Worm (Caenorhabditis elegans) whole organism, L1 larva: ENCODE measurements around the gene B0524.2.

Source experiments
- C04F5.9 ChIP-seq: sonication (generic microtip); optimal IDR thresholded peaks from 2 replicates; lab custom pipeline; 2016; ENCODE audit warnings: missing genetic modification characterization, missing compliant biosample characterization
- C16A3.4 ChIP-seq: fragments of 150-350 bp; optimal IDR thresholded peaks from 2 replicates; lab custom pipeline; 2014; ENCODE audit warnings: missing biosample characterization, missing genetic modification characterization
- C34B4.2 ChIP-seq: sonication (generic microtip); optimal IDR thresholded peaks from 2 replicates; lab custom pipeline; 2017; ENCODE audit warnings: mild to moderate bottlenecking, missing genetic modification characterization, missing compliant biosample characterization
- F16B12.6 ChIP-seq: fragments of 150-350 bp; optimal IDR thresholded peaks from 2 replicates; lab custom pipeline; 2014; ENCODE audit warnings: missing biosample characterization, missing genetic modification characterization
- ama-1 ChIP-seq: fragments of 150-350 bp; optimal IDR thresholded peaks from 2 replicates; lab custom pipeline; 2014
- blmp-1 ChIP-seq: fragments of 150-350 bp; optimal IDR thresholded peaks from 2 replicates; lab custom pipeline; 2014; ENCODE audit warnings: missing biosample characterization, missing genetic modification characterization
- ceh-63 ChIP-seq: fragments of 200-800 bp; sonication (Bioruptor generic); optimal IDR thresholded peaks from 2 replicates; lab custom pipeline; 2018; ENCODE audit warnings: mild to moderate bottlenecking, missing genetic modification characterization, missing compliant biosample characterization
- ceh-82 ChIP-seq, 3 experiments: fragments of 150-350 bp in 1 of 3; sonication (generic microtip) in 2 of 3; optimal IDR thresholded peaks; 2 replicates each; lab custom pipeline; 2014 to 2017; ENCODE audit warnings: missing biosample characterization in 3 of 3, missing genetic modification characterization in 3 of 3
- ceh-90 ChIP-seq: sonication (generic microtip); optimal IDR thresholded peaks from 2 replicates; lab custom pipeline; 2016; ENCODE audit warnings: missing genetic modification characterization, missing compliant biosample characterization
- ces-1 ChIP-seq: fragments of 150-350 bp; optimal IDR thresholded peaks from 2 replicates; lab custom pipeline; 2014; ENCODE audit warnings: missing biosample characterization, missing genetic modification reagents, missing genetic modification characterization
- efl-3 ChIP-seq: fragments of 200-800 bp; sonication (Bioruptor generic); optimal IDR thresholded peaks from 2 replicates; lab custom pipeline; 2018; ENCODE audit warnings: mild to moderate bottlenecking, missing genetic modification characterization, missing compliant biosample characterization
- elt-2 ChIP-seq: sonication (generic microtip); optimal IDR thresholded peaks from 2 replicates; lab custom pipeline; 2016; ENCODE audit warnings: missing genetic modification characterization, mild to moderate bottlenecking, inconsistent platforms, missing compliant biosample characterization, missing genetic modification reagents
- fkh-10 ChIP-seq: sonication (generic microtip); optimal IDR thresholded peaks from 2 replicates; lab custom pipeline; 2017; ENCODE audit warnings: missing biosample characterization, missing genetic modification reagents, missing genetic modification characterization
- fkh-4 ChIP-seq: sonication (generic microtip); optimal IDR thresholded peaks from 2 replicates; lab custom pipeline; 2016; ENCODE audit warnings: missing compliant biosample characterization, missing genetic modification characterization, borderline replicate concordance
- fkh-8 ChIP-seq: sonication (generic microtip); optimal IDR thresholded peaks from 2 replicates; lab custom pipeline; 2016; ENCODE audit warnings: mild to moderate bottlenecking, missing genetic modification characterization, missing compliant biosample characterization
- fos-1 ChIP-seq: fragments of 150-350 bp; optimal IDR thresholded peaks from 2 replicates; lab custom pipeline; 2014; ENCODE audit warnings: missing biosample characterization, missing genetic modification characterization
- grh-1 ChIP-seq: fragments of 200-800 bp; sonication (Bioruptor generic); IDR thresholded peaks from 2 replicates; pipeline ENCODE4 v1.3.6; 2022; ENCODE audit warnings: missing genetic modification reagents, missing genetic modification characterization, missing compliant biosample characterization
- hlh-17 ChIP-seq: fragments of 200-800 bp; sonication (Bioruptor generic); optimal IDR thresholded peaks from 2 replicates; lab custom pipeline; 2018; ENCODE audit warnings: missing genetic modification characterization, mild to moderate bottlenecking, missing compliant biosample characterization, moderate library complexity, borderline replicate concordance
- irx-1 ChIP-seq: sonication (generic microtip); optimal IDR thresholded peaks from 2 replicates; lab custom pipeline; 2016; ENCODE audit warnings: missing genetic modification characterization, missing compliant biosample characterization
- lin-14 ChIP-seq: fragments of 200-800 bp; sonication (Bioruptor generic); optimal IDR thresholded peaks from 2 replicates; lab custom pipeline; 2018; ENCODE audit warnings: mild to moderate bottlenecking, missing genetic modification characterization, moderate library complexity, missing compliant biosample characterization
- lin-15B ChIP-seq: fragments of 150-350 bp; sonication (generic microtip); optimal IDR thresholded peaks from 3 replicates; lab custom pipeline; 2014; ENCODE audit warnings: missing biosample characterization, missing genetic modification characterization
- lin-35 ChIP-seq, 2 experiments: fragments of 150-350 bp; optimal IDR thresholded peaks; 2 replicates each; lab custom pipeline; 2014; ENCODE audit warnings: missing biosample characterization in 2 of 2, missing genetic modification characterization in 2 of 2, missing genetic modification reagents in 2 of 2
- lir-3 ChIP-seq: sonication (generic microtip); optimal IDR thresholded peaks from 2 replicates; lab custom pipeline; 2016; ENCODE audit warnings: mild to moderate bottlenecking, missing genetic modification characterization, moderate library complexity, missing compliant biosample characterization; ENCODE audit not compliant: poor library complexity
- mab-9 ChIP-seq: fragments of 200-800 bp; sonication (Bioruptor generic); IDR thresholded peaks from 2 replicates; pipeline ENCODE4 v1.3.6; 2022; ENCODE audit warnings: missing genetic modification reagents, missing genetic modification characterization, missing compliant biosample characterization
- mdl-1 ChIP-seq, 2 experiments: fragments of 150-350 bp; optimal IDR thresholded peaks; 2 replicates each; lab custom pipeline; 2014 to 2017; ENCODE audit warnings: missing biosample characterization in 2 of 2, missing genetic modification characterization in 2 of 2, inconsistent platforms in 1 of 2
- mep-1 ChIP-seq: fragments of 150-350 bp; optimal IDR thresholded peaks from 2 replicates; lab custom pipeline; 2014; ENCODE audit warnings: missing biosample characterization, missing genetic modification characterization
- nhr-12 ChIP-seq: sonication (generic microtip); optimal IDR thresholded peaks from 2 replicates; lab custom pipeline; 2017; ENCODE audit warnings: missing biosample characterization, missing genetic modification characterization
- nhr-20 ChIP-seq: sonication (generic microtip); optimal IDR thresholded peaks from 2 replicates; lab custom pipeline; 2016; ENCODE audit warnings: mild to moderate bottlenecking, missing genetic modification characterization, missing compliant biosample characterization
- nhr-28 ChIP-seq: fragments of 150-350 bp; optimal IDR thresholded peaks from 2 replicates; lab custom pipeline; 2014; ENCODE audit warnings: missing biosample characterization, missing genetic modification characterization
- nhr-47 ChIP-seq: sonication (generic microtip); optimal IDR thresholded peaks from 2 replicates; lab custom pipeline; 2016; ENCODE audit warnings: mild to moderate bottlenecking, missing genetic modification characterization, moderate library complexity, missing compliant biosample characterization
- nhr-71 ChIP-seq: sonication (generic microtip); optimal IDR thresholded peaks from 2 replicates; lab custom pipeline; 2016; ENCODE audit warnings: mild to moderate bottlenecking, missing genetic modification characterization, moderate library complexity, missing compliant biosample characterization
- nhr-77 ChIP-seq: fragments of 150-350 bp; optimal IDR thresholded peaks from 2 replicates; lab custom pipeline; 2014; ENCODE audit warnings: missing biosample characterization, missing genetic modification characterization
- pag-3 ChIP-seq: sonication (generic microtip); optimal IDR thresholded peaks from 2 replicates; lab custom pipeline; 2017; ENCODE audit warnings: missing genetic modification characterization, mild to moderate bottlenecking, missing compliant biosample characterization, antibody characterized with exemption, borderline replicate concordance; ENCODE audit not compliant: insufficient read depth
- rnt-1 ChIP-seq: sonication (generic microtip); optimal IDR thresholded peaks from 2 replicates; lab custom pipeline; 2016; ENCODE audit warnings: mild to moderate bottlenecking, missing genetic modification characterization, moderate library complexity, missing compliant biosample characterization
- skn-1 ChIP-seq: fragments of 150-350 bp; optimal IDR thresholded peaks from 2 replicates; lab custom pipeline; 2014; ENCODE audit warnings: missing biosample characterization, missing genetic modification characterization
- snpc-4 ChIP-seq: fragments of 150-350 bp; optimal IDR thresholded peaks from 2 replicates; lab custom pipeline; 2014; ENCODE audit warnings: missing biosample characterization, missing genetic modification characterization
- snu-23 ChIP-seq: sonication (generic microtip); optimal IDR thresholded peaks from 2 replicates; lab custom pipeline; 2016; ENCODE audit warnings: missing genetic modification characterization, missing compliant biosample characterization
- sox-4 ChIP-seq: sonication (generic microtip); optimal IDR thresholded peaks from 2 replicates; lab custom pipeline; 2016; ENCODE audit warnings: missing genetic modification characterization, missing compliant biosample characterization
- sup-37 ChIP-seq: fragments of 200-800 bp; sonication (Bioruptor generic); optimal IDR thresholded peaks from 2 replicates; lab custom pipeline; 2018; ENCODE audit warnings: mild to moderate bottlenecking, missing genetic modification characterization, missing compliant biosample characterization
- swsn-7 ChIP-seq: sonication (generic microtip); optimal IDR thresholded peaks from 2 replicates; lab custom pipeline; 2016; ENCODE audit warnings: missing genetic modification characterization, missing compliant biosample characterization
- unc-86 ChIP-seq: sonication (generic microtip); optimal IDR thresholded peaks from 2 replicates; lab custom pipeline; 2016; ENCODE audit warnings: missing genetic modification characterization, missing compliant biosample characterization
- unc-98 ChIP-seq: fragments of 200-800 bp; sonication (Bioruptor generic); IDR thresholded peaks from 2 replicates; pipeline ENCODE4 v1.3.6; 2022; ENCODE audit warnings: missing genetic modification characterization, missing compliant biosample characterization
- vab-15 ChIP-seq: sonication (generic microtip); optimal IDR thresholded peaks from 2 replicates; lab custom pipeline; 2017; ENCODE audit warnings: missing genotype, mild to moderate bottlenecking, missing genetic modification characterization, missing compliant biosample characterization
- xbp-1 ChIP-seq: sonication (generic microtip); optimal IDR thresholded peaks from 2 replicates; lab custom pipeline; 2016; ENCODE audit warnings: missing genetic modification characterization, missing compliant biosample characterization
- zip-4 ChIP-seq: fragments of 200-800 bp; sonication (Bioruptor generic); optimal IDR thresholded peaks from 2 replicates; lab custom pipeline; 2018; ENCODE audit warnings: mild to moderate bottlenecking, missing genetic modification characterization, moderate library complexity, missing compliant biosample characterization
- ztf-11 ChIP-seq, 2 experiments: sonication (generic microtip); optimal IDR thresholded peaks; 2 replicates each; lab custom pipeline; 2016 to 2017; ENCODE audit warnings: missing genetic modification characterization in 2 of 2, missing biosample characterization in 1 of 2, missing compliant biosample characterization in 1 of 2
- ztf-4 ChIP-seq: fragments of 150-350 bp; optimal IDR thresholded peaks from 2 replicates; lab custom pipeline; 2014; ENCODE audit warnings: missing biosample characterization, missing genetic modification characterization

The B0524.2 gene

ce11 chrIII:1925048-1925537 lies 31.2 kb downstream of the B0524.2 start (continued):
- TF ChIP-seq hlh-17 (GFP tag; lab: Kevin White, UChicago) (no peak), C16A3.4 (tag; lab: Kevin White, UChicago) (peak; percentile 85), nhr-28 (peak; percentile 61), nhr-47 (peak; percentile 99), pag-3 (tag; lab: Kevin White, UChicago) (no peak), C34B4.2 (tag; lab: Kevin White, UChicago) (peak; percentile 47), nhr-12 (tag; lab: Kevin White, UChicago) (peak; percentile 6), vab-15 (tag; lab: Kevin White, UChicago) (peak; percentile 71)

ce11 chrIII:1925786-1926185 lies 31.9 kb downstream of the B0524.2 start:
- no peak for TF ChIP-seq fkh-4 (tag; lab: Kevin White, UChicago)
- no peak for TF ChIP-seq ceh-63 (GFP tag; lab: Kevin White, UChicago)
- no peak for TF ChIP-seq mab-9 (GFP tag; lab: Robert Waterston, UW)

ce11 chrIII:1926456-1926855 lies 32.6 kb downstream of the B0524.2 start:
- peak; percentile 84 for TF ChIP-seq irx-1 (tag; lab: Kevin White, UChicago)
- TF ChIP-seq ceh-82 (tag; optimal IDR thresholded peaks at IDR 0.05; lab: Kevin White, UChicago): peak; percentile 85 to 91 (median 87)
- peak; percentile 96 for TF ChIP-seq swsn-7 (tag; lab: Kevin White, UChicago)
- peak; percentile 96 for TF ChIP-seq blmp-1 (tag; lab: Kevin White, UChicago)
- peak; percentile 95 for TF ChIP-seq grh-1 (GFP tag; lab: Robert Waterston, UW)
- TF ChIP-seq unc-98 (GFP tag; lab: Robert Waterston, UW): peak; percentile 54; the same call in 1 of the 2 replicates
- TF ChIP-seq F16B12.6 (tag; lab: Kevin White, UChicago): peak; percentile 34
- TF ChIP-seq efl-3 (GFP tag; lab: Kevin White, UChicago): peak; percentile 56
- TF ChIP-seq ceh-90 (tag; lab: Kevin White, UChicago): no peak
- TF ChIP-seq lin-14 (GFP tag; lab: Kevin White, UChicago): peak; percentile 99
- TF ChIP-seq mep-1 (tag; lab: Kevin White, UChicago): peak; percentile 48
- no peak for TF ChIP-seq lir-3
- TF ChIP-seq sup-37 (GFP tag; lab: Kevin White, UChicago): peak; percentile 50
- TF ChIP-seq skn-1 (tag; lab: Kevin White, UChicago): peak; percentile 96
- peak; percentile 92 for TF ChIP-seq snu-23
- no peak for TF ChIP-seq nhr-28
- peak; percentile 96 for TF ChIP-seq unc-86 (tag; lab: Kevin White, UChicago)
- TF ChIP-seq elt-2 (tag; lab: Kevin White, UChicago): peak; percentile 71
- 0 out of 2 replicates have a peak, but pooled peaks have one; percentile 56 for TF ChIP-seq mab-9 (GFP tag; lab: Robert Waterston, UW)
- TF ChIP-seq nhr-71: peak; percentile 99
- TF ChIP-seq fkh-8 (tag; lab: Kevin White, UChicago): peak; percentile 86
- TF ChIP-seq vab-15 (tag; lab: Kevin White, UChicago): no peak
- peak; percentile 99 for TF ChIP-seq nhr-20 (tag; lab: Kevin White, UChicago)
- TF ChIP-seq mdl-1 (tag; optimal IDR thresholded peaks at IDR 0.05; lab: Kevin White, UChicago): peak in 1 of 2 experiments; percentile 95
- no peak for TF ChIP-seq C04F5.9 (tag; lab: Kevin White, UChicago)
- peak in 1 of 2 experiments; percentile 87 for TF ChIP-seq ztf-11 (tag; optimal IDR thresholded peaks at IDR 0.05; lab: Kevin White, UChicago)
- peak; percentile 82 for TF ChIP-seq sox-4 (tag; lab: Kevin White, UChicago)
- peak; percentile 91 for TF ChIP-seq fos-1 (tag; lab: Kevin White, UChicago)
- peak; percentile 81 for TF ChIP-seq fkh-10 (GFP tag; lab: Kevin White, UChicago)
- TF ChIP-seq nhr-47: peak; percentile 98
- no peak for TF ChIP-seq lin-15B (tag; lab: Kevin White, UChicago)
- peak; percentile 63 for TF ChIP-seq zip-4 (GFP tag; lab: Kevin White, UChicago)
- TF ChIP-seq ztf-4 (tag; lab: Kevin White, UChicago): peak; percentile 80
- TF ChIP-seq lin-35 (GFP tag; optimal IDR thresholded peaks at IDR 0.05; lab: Kevin White, UChicago): peak; percentile 70 to 85
- peak; percentile 92 for TF ChIP-seq xbp-1 (tag; lab: Kevin White, UChicago)
- peak; percentile 55 for TF ChIP-seq ama-1 (lab: Kevin White, UChicago)
- peak; percentile 69 for TF ChIP-seq nhr-77 (tag; lab: Kevin White, UChicago)
- TF ChIP-seq ces-1: no peak
- peak; percentile 97 for TF ChIP-seq rnt-1 (tag; lab: Kevin White, UChicago)
- peak; percentile 73 for TF ChIP-seq snpc-4 (tag; lab: Kevin White, UChicago)
